Worm (Caenorhabditis elegans): Measurements from ENCODE around the gene cutc-1.

ce11 chrIII:8356407-8356881 is 47.0 kb downstream of the cutc-1 start:
- no peak for TF ChIP-seq snpc-4 (tag; optimal IDR thresholded peaks at IDR 0.05)
- TF ChIP-seq mdl-1 (tag; optimal IDR thresholded peaks at IDR 0.05) = peak in 1 of 2 experiments; percentile 58
- TF ChIP-seq hlh-30 (tag; optimal IDR thresholded peaks at IDR 0.05; ENCODE audit: insufficient read depth) = peak; percentile 68
- TF ChIP-seq duxl-1 (tag; optimal IDR thresholded peaks at IDR 0.05; ENCODE audit: poor library complexity) = peak; percentile 37
- TF ChIP-seq unc-39 (tag; optimal IDR thresholded peaks at IDR 0.05) = no peak
- TF ChIP-seq hif-1 (tag; optimal IDR thresholded peaks at IDR 0.05) = peak in 1 of 2 experiments; percentile 49
- TF ChIP-seq lsy-2 (tag; optimal IDR thresholded peaks at IDR 0.05) = peak; percentile 77 to 91
- no peak for TF ChIP-seq jun-1 (tag; optimal IDR thresholded peaks at IDR 0.05)
- no peak for TF ChIP-seq unc-130 (GFP tag; optimal IDR thresholded peaks at IDR 0.05)

Measured in whole organism, L4 larva.